Worm (Caenorhabditis elegans): ENCODE measurements around the gene T25D1.3.

- no peak for TF ChIP-seq lin-15B (tag; optimal IDR thresholded peaks at IDR 0.05)
- no peak for TF ChIP-seq pax-3 (tag; optimal IDR thresholded peaks at IDR 0.05)
- no peak for TF ChIP-seq zag-1 (tag; optimal IDR thresholded peaks at IDR 0.05)
- no peak for TF ChIP-seq nhr-84 (tag; optimal IDR thresholded peaks at IDR 0.05)
- TF ChIP-seq aly-2 (tag; optimal IDR thresholded peaks at IDR 0.05), result no peak
Observed at ce11 chrX:16466157-16466556, 39.3 kb upstream of the T25D1.3 start.
